Worm (Caenorhabditis elegans) whole organism, early embryonic: Measurements from ENCODE around the gene R11D1.7.
A peak's percentile ranks its signal among the peaks of the same experiment; 100 is the strongest.

Experiments
- B0310.2 ChIP-seq: sonication (generic microtip); optimal IDR thresholded peaks from 2 replicates; lab custom pipeline; 2016; ENCODE audit warnings: mild to moderate bottlenecking, missing genetic modification characterization, missing compliant biosample characterization
- F13C5.2 ChIP-seq: sonication (generic microtip); optimal IDR thresholded peaks from 2 replicates; lab custom pipeline; 2017; ENCODE audit warnings: mild to moderate bottlenecking, missing genetic modification characterization, inconsistent platforms, missing compliant biosample characterization
- aly-1 ChIP-seq: sonication (generic microtip); optimal IDR thresholded peaks from 2 replicates; lab custom pipeline; 2016; ENCODE audit warnings: missing genetic modification characterization, missing compliant biosample characterization
- ama-1 ChIP-seq: fragments of 150-350 bp; optimal IDR thresholded peaks from 2 replicates; lab custom pipeline; 2014
- ceh-13 ChIP-seq: fragments of 200-800 bp; sonication (Bioruptor generic); optimal IDR thresholded peaks from 2 replicates; lab custom pipeline; 2018; ENCODE audit warnings: mild to moderate bottlenecking, missing genetic modification characterization, missing compliant biosample characterization
- ceh-36 ChIP-seq: sonication (generic microtip); optimal IDR thresholded peaks from 2 replicates; lab custom pipeline; 2016; ENCODE audit warnings: missing genetic modification characterization, inconsistent platforms, missing compliant biosample characterization
- ets-7 ChIP-seq: sonication (generic microtip); optimal IDR thresholded peaks from 2 replicates; lab custom pipeline; 2016; ENCODE audit warnings: missing genotype, missing genetic modification characterization, missing compliant biosample characterization
- flt-1 ChIP-seq: fragments of 200-800 bp; sonication (Bioruptor generic); IDR thresholded peaks from 2 replicates; pipeline ENCODE4 v1.3.6; 2022; ENCODE audit warnings: missing genetic modification characterization, missing compliant biosample characterization
- hmbx-1 ChIP-seq: sonication (generic microtip); optimal IDR thresholded peaks from 2 replicates; lab custom pipeline; 2016; ENCODE audit warnings: mild to moderate bottlenecking, missing genetic modification characterization, missing compliant biosample characterization
- hmg-4 ChIP-seq: fragments of 200-800 bp; sonication (Bioruptor generic); optimal IDR thresholded peaks from 2 replicates; lab custom pipeline; 2018; ENCODE audit warnings: mild to moderate bottlenecking, missing genetic modification characterization, missing compliant biosample characterization
- hnd-1 ChIP-seq: sonication (generic microtip); optimal IDR thresholded peaks from 2 replicates; lab custom pipeline; 2016; ENCODE audit warnings: missing genetic modification characterization, missing compliant biosample characterization
- pes-1 ChIP-seq: fragments of 200-800 bp; sonication (Bioruptor generic); IDR thresholded peaks from 2 replicates; pipeline ENCODE4 v1.3.6; 2022; ENCODE audit warnings: missing genetic modification reagents, missing genetic modification characterization, missing compliant biosample characterization
- scrt-1 ChIP-seq: fragments of 200-800 bp; sonication (Bioruptor generic); IDR thresholded peaks from 2 replicates; pipeline ENCODE4 v1.3.6; 2022; ENCODE audit warnings: missing genetic modification characterization, missing compliant biosample characterization
- sea-1 ChIP-seq: fragments of 200-800 bp; sonication (Bioruptor generic); conservative IDR thresholded peaks from 2 replicates; pipeline ENCODE4 v1.3.6; 2022; ENCODE audit warnings: missing genetic modification characterization, missing compliant biosample characterization
- tbx-11 ChIP-seq: fragments of 200-800 bp; sonication (Bioruptor generic); IDR thresholded peaks from 2 replicates; pipeline ENCODE4 v1.3.6; 2022; ENCODE audit warnings: missing genetic modification characterization, missing compliant biosample characterization
- tbx-37 ChIP-seq: fragments of 200-800 bp; sonication (Bioruptor generic); conservative IDR thresholded peaks from 2 replicates; pipeline ENCODE4 v1.3.6; 2022; ENCODE audit warnings: missing genetic modification reagents, missing genetic modification characterization, missing compliant biosample characterization
- tra-4 ChIP-seq: sonication (generic microtip); optimal IDR thresholded peaks from 2 replicates; lab custom pipeline; 2017; ENCODE audit warnings: missing genetic modification characterization, missing compliant biosample characterization

The R11D1.7 gene

ce11 chrV:12754839-12755238, 35.0 kb downstream of the R11D1.7 start, which contains the start of gene gpa-13:
gpa-13 (minus strand) TSS chrV:12754939.
- TF ChIP-seq hmg-4 (no peak), pes-1 (GFP tag; lab: Robert Waterston, UW) (no peak), aly-1 (tag; lab: Kevin White, UChicago) (no peak), scrt-1 (no peak), ceh-36 (no peak), tra-4 (no peak), ama-1 (lab: Kevin White, UChicago) (no peak), ets-7 (tag; lab: Kevin White, UChicago) (no peak), sea-1 (GFP tag; lab: Robert Waterston, UW) (no peak), ceh-13 (GFP tag; lab: Kevin White, UChicago) (no peak)

- TF ChIP-seq tbx-11 (GFP tag; lab: Robert Waterston, UW) (no peak), tra-4 (no peak), ets-7 (tag; lab: Kevin White, UChicago) (no peak), ama-1 (lab: Kevin White, UChicago) (no peak), sea-1 (GFP tag; lab: Robert Waterston, UW) (no peak), F13C5.2 (tag; lab: Kevin White, UChicago) (no peak), ceh-36 (no peak), B0310.2 (tag; lab: Kevin White, UChicago) (no peak), scrt-1 (no peak), flt-1 (GFP tag; lab: Robert Waterston, UW) (no peak), hmbx-1 (tag; lab: Kevin White, UChicago) (no peak), hmg-4 (no peak), tbx-37 (GFP tag; lab: Robert Waterston, UW) (no peak), ceh-13 (GFP tag; lab: Kevin White, UChicago) (no peak)
These were observed 39.8 kb downstream of the R11D1.7 start, which contains the start of gene papl-1 for ce11 chrV:12759660-12760059. papl-1 (minus strand) TSS chrV:12759760.

- TF ChIP-seq B0310.2 (tag; lab: Kevin White, UChicago) (no peak), scrt-1 (no peak), pes-1 (GFP tag; lab: Robert Waterston, UW) (no peak), ceh-13 (GFP tag; lab: Kevin White, UChicago) (no peak), tbx-37 (GFP tag; lab: Robert Waterston, UW) (no peak), ceh-36 (no peak), flt-1 (GFP tag; lab: Robert Waterston, UW) (no peak), hmg-4 (no peak), ama-1 (lab: Kevin White, UChicago) (no peak), tra-4 (no peak), sea-1 (GFP tag; lab: Robert Waterston, UW) (no peak), hmbx-1 (tag; lab: Kevin White, UChicago) (no peak)
These were observed 41.1 kb downstream of the R11D1.7 start, which contains the start of gene F18E2.15 for ce11 chrV:12760913-12761312. F18E2.15 (minus strand) TSS chrV:12761013.

ce11 chrV:12763291-12763995, 43.6 kb downstream of the R11D1.7 start, which contains the start of the genes abcf-1 and scc-3:
abcf-1 (minus strand) TSS chrV:12763375.
scc-3 (plus strand) TSS chrV:12763945.
- TF ChIP-seq F13C5.2 (tag; lab: Kevin White, UChicago) (peak; percentile 20), ceh-36 (no peak), B0310.2 (tag; lab: Kevin White, UChicago) (no peak), tbx-11 (GFP tag; lab: Robert Waterston, UW) (no peak), aly-1 (tag; lab: Kevin White, UChicago) (no peak), tbx-37 (GFP tag; lab: Robert Waterston, UW) (no peak)

ce11 chrV:12768946-12769345, 49.1 kb downstream of the R11D1.7 start, which contains the start of gene srt-43:
srt-43 (plus strand) TSS chrV:12769246.
- TF ChIP-seq tbx-37 (GFP tag; lab: Robert Waterston, UW): no peak
- TF ChIP-seq hnd-1 (tag; lab: Kevin White, UChicago): no peak
- no peak for TF ChIP-seq sea-1 (GFP tag; lab: Robert Waterston, UW)
- no peak for TF ChIP-seq ets-7 (tag; lab: Kevin White, UChicago)
- TF ChIP-seq tra-4: no peak
- TF ChIP-seq ama-1 (lab: Kevin White, UChicago): no peak
- no peak for TF ChIP-seq ceh-13 (GFP tag; lab: Kevin White, UChicago)
- TF ChIP-seq tbx-11 (GFP tag; lab: Robert Waterston, UW): no peak
- TF ChIP-seq ceh-36: no peak
- no peak for TF ChIP-seq hmg-4
- no peak for TF ChIP-seq pes-1 (GFP tag; lab: Robert Waterston, UW)
- TF ChIP-seq hmbx-1 (tag; lab: Kevin White, UChicago): no peak
